Worm (Caenorhabditis elegans) whole organism, L1 larva: Measurements from ENCODE around the gene ugt-9.

ENCODE experiments used
- Y116A8C.19 ChIP-seq: sonication (generic microtip); optimal IDR thresholded peaks from 2 replicates; lab custom pipeline; 2016; ENCODE audit warnings: missing compliant biosample characterization, missing genetic modification characterization, borderline replicate concordance
- alr-1 ChIP-seq: fragments of 200-800 bp; sonication (Bioruptor generic); optimal IDR thresholded peaks from 2 replicates; lab custom pipeline; 2018; ENCODE audit warnings: borderline replicate concordance, mild to moderate bottlenecking, missing genetic modification characterization, missing compliant biosample characterization
- ceh-63 ChIP-seq: fragments of 200-800 bp; sonication (Bioruptor generic); optimal IDR thresholded peaks from 2 replicates; lab custom pipeline; 2018; ENCODE audit warnings: mild to moderate bottlenecking, missing genetic modification characterization, missing compliant biosample characterization
- dsc-1 ChIP-seq: sonication (generic microtip); optimal IDR thresholded peaks from 2 replicates; lab custom pipeline; 2016; ENCODE audit warnings: mild to moderate bottlenecking, missing genetic modification characterization, missing compliant biosample characterization
- efl-1 ChIP-seq, 4 experiments: fragments of 150-350 bp; optimal IDR thresholded peaks in 3 of 4; peaks in 1 of 4; 1 replicate in 1 of 4; 2 replicates in 3 of 4; lab custom pipeline; 2014; ENCODE audit warnings: missing biosample characterization in 2 of 4, missing genetic modification characterization in 2 of 4, missing genetic modification reagents in 2 of 4
- efl-3 ChIP-seq: fragments of 200-800 bp; sonication (Bioruptor generic); optimal IDR thresholded peaks from 2 replicates; lab custom pipeline; 2018; ENCODE audit warnings: mild to moderate bottlenecking, missing genetic modification characterization, missing compliant biosample characterization
- egl-13 ChIP-seq: sonication (generic microtip); optimal IDR thresholded peaks from 2 replicates; lab custom pipeline; 2016; ENCODE audit warnings: missing genotype, missing genetic modification reagents, missing genetic modification characterization, missing compliant biosample characterization
- elt-3 ChIP-seq, 6 experiments: fragments of 150-350 bp in 1 of 6; sonication (generic microtip); optimal IDR thresholded peaks; 2 replicates each; lab custom pipeline; 2017 to 2018; ENCODE audit warnings: missing biosample characterization in 6 of 6, missing genetic modification characterization in 6 of 6, inconsistent platforms in 1 of 6
- fkh-8 ChIP-seq: sonication (generic microtip); optimal IDR thresholded peaks from 2 replicates; lab custom pipeline; 2016; ENCODE audit warnings: mild to moderate bottlenecking, missing genetic modification characterization, missing compliant biosample characterization
- hlh-17 ChIP-seq: fragments of 200-800 bp; sonication (Bioruptor generic); optimal IDR thresholded peaks from 2 replicates; lab custom pipeline; 2018; ENCODE audit warnings: missing genetic modification characterization, mild to moderate bottlenecking, missing compliant biosample characterization, moderate library complexity, borderline replicate concordance
- jun-1 ChIP-seq: fragments of 150-350 bp; optimal IDR thresholded peaks from 2 replicates; lab custom pipeline; 2014; ENCODE audit warnings: missing biosample characterization, missing genetic modification reagents, missing genetic modification characterization
- lin-14 ChIP-seq: fragments of 200-800 bp; sonication (Bioruptor generic); optimal IDR thresholded peaks from 2 replicates; lab custom pipeline; 2018; ENCODE audit warnings: mild to moderate bottlenecking, missing genetic modification characterization, moderate library complexity, missing compliant biosample characterization
- lin-35 ChIP-seq, 2 experiments: fragments of 150-350 bp; optimal IDR thresholded peaks; 2 replicates each; lab custom pipeline; 2014; ENCODE audit warnings: missing biosample characterization in 2 of 2, missing genetic modification characterization in 2 of 2, missing genetic modification reagents in 2 of 2
- mep-1 ChIP-seq: fragments of 150-350 bp; optimal IDR thresholded peaks from 2 replicates; lab custom pipeline; 2014; ENCODE audit warnings: missing biosample characterization, missing genetic modification characterization
- nhr-19 ChIP-seq: fragments of 200-800 bp; sonication (Bioruptor generic); conservative IDR thresholded peaks from 2 replicates; pipeline ENCODE4 v1.3.6; 2022; ENCODE audit warnings: missing genetic modification characterization, missing compliant biosample characterization
- nhr-20 ChIP-seq: sonication (generic microtip); optimal IDR thresholded peaks from 2 replicates; lab custom pipeline; 2016; ENCODE audit warnings: mild to moderate bottlenecking, missing genetic modification characterization, missing compliant biosample characterization
- nhr-47 ChIP-seq: sonication (generic microtip); optimal IDR thresholded peaks from 2 replicates; lab custom pipeline; 2016; ENCODE audit warnings: mild to moderate bottlenecking, missing genetic modification characterization, moderate library complexity, missing compliant biosample characterization
- nhr-71 ChIP-seq: sonication (generic microtip); optimal IDR thresholded peaks from 2 replicates; lab custom pipeline; 2016; ENCODE audit warnings: mild to moderate bottlenecking, missing genetic modification characterization, moderate library complexity, missing compliant biosample characterization
- nhr-76 ChIP-seq: sonication (generic microtip); optimal IDR thresholded peaks from 2 replicates; lab custom pipeline; 2017; ENCODE audit warnings: missing biosample characterization, missing genetic modification characterization
- nhr-77 ChIP-seq: fragments of 150-350 bp; optimal IDR thresholded peaks from 2 replicates; lab custom pipeline; 2014; ENCODE audit warnings: missing biosample characterization, missing genetic modification characterization
- nhr-85 ChIP-seq: sonication (generic microtip); peaks from one replicate; lab custom pipeline; 2016; ENCODE audit warnings: missing genetic modification characterization, inconsistent platforms, missing compliant biosample characterization
- nhr-90 ChIP-seq: sonication (generic microtip); optimal IDR thresholded peaks from 2 replicates; lab custom pipeline; 2016; ENCODE audit warnings: mild to moderate bottlenecking, missing genetic modification characterization, missing compliant biosample characterization; ENCODE audit not compliant: poor library complexity
- pag-3 ChIP-seq: sonication (generic microtip); optimal IDR thresholded peaks from 2 replicates; lab custom pipeline; 2017; ENCODE audit warnings: missing genetic modification characterization, mild to moderate bottlenecking, missing compliant biosample characterization, antibody characterized with exemption, borderline replicate concordance; ENCODE audit not compliant: insufficient read depth
- pax-3 ChIP-seq: fragments of 200-800 bp; sonication (Bioruptor generic); optimal IDR thresholded peaks from 2 replicates; lab custom pipeline; 2018; ENCODE audit warnings: mild to moderate bottlenecking, missing genetic modification characterization, moderate library complexity, missing compliant biosample characterization
- snu-23 ChIP-seq: sonication (generic microtip); optimal IDR thresholded peaks from 2 replicates; lab custom pipeline; 2016; ENCODE audit warnings: missing genetic modification characterization, missing compliant biosample characterization
- sptf-1 ChIP-seq: fragments of 150-350 bp; optimal IDR thresholded peaks from 2 replicates; lab custom pipeline; 2014; ENCODE audit warnings: missing biosample characterization, missing genetic modification characterization
- sup-37 ChIP-seq: fragments of 200-800 bp; sonication (Bioruptor generic); optimal IDR thresholded peaks from 2 replicates; lab custom pipeline; 2018; ENCODE audit warnings: mild to moderate bottlenecking, missing genetic modification characterization, missing compliant biosample characterization
- tbx-2 ChIP-seq: sonication (generic microtip); optimal IDR thresholded peaks from 2 replicates; lab custom pipeline; 2016; ENCODE audit warnings: missing genetic modification characterization, missing compliant biosample characterization

The ugt-9 gene

ce11 chrV:4895744-4896143 is at the start of gene ugt-9:
Gene ugt-9 (plus strand): TSS chrV:4896048.
- peak; percentile 34 for TF ChIP-seq snu-23
- peak; percentile 84 for TF ChIP-seq nhr-85 (tag; lab: Kevin White, UChicago)
- no peak for TF ChIP-seq alr-1
- peak; percentile 32 for TF ChIP-seq lin-14 (GFP tag; lab: Kevin White, UChicago)
- no peak for TF ChIP-seq jun-1 (tag; lab: Kevin White, UChicago)
- TF ChIP-seq nhr-20, result peak; percentile 72
- peak; percentile 36 for TF ChIP-seq nhr-19 (GFP tag; lab: Robert Waterston, UW)
- TF ChIP-seq nhr-76 (tag; lab: Kevin White, UChicago), result peak; percentile 77
- TF ChIP-seq nhr-90 (tag; lab: Kevin White, UChicago), result peak; percentile 39
- no peak for TF ChIP-seq Y116A8C.19 (tag; lab: Kevin White, UChicago)
- TF ChIP-seq lin-35 (GFP tag; optimal IDR thresholded peaks at IDR 0.05; lab: Kevin White, UChicago), result peak in 1 of 2 experiments; percentile 7
- peak; percentile 22 for TF ChIP-seq nhr-77
- no peak for TF ChIP-seq sup-37 (GFP tag; lab: Kevin White, UChicago)
- peak in 3 of 6 experiments; percentile 58 to 84 (median 61) for TF ChIP-seq elt-3 (tag; optimal IDR thresholded peaks at IDR 0.05; lab: Kevin White, UChicago)
- TF ChIP-seq nhr-71, result peak; percentile 57
- TF ChIP-seq tbx-2 (tag; lab: Kevin White, UChicago), result peak; percentile 41
- no peak for TF ChIP-seq efl-1 (optimal IDR thresholded peaks at IDR 0.05; lab: Kevin White, UChicago)
- peak in 1 of 2 experiments; percentile 32 for TF ChIP-seq efl-1 (GFP tag; optimal IDR thresholded peaks at IDR 0.05 in 1 of 2; lab: Kevin White, UChicago)
- no peak for TF ChIP-seq pax-3 (tag; lab: Kevin White, UChicago)
- TF ChIP-seq, all 84 proteins: peak for 13

DNA sequence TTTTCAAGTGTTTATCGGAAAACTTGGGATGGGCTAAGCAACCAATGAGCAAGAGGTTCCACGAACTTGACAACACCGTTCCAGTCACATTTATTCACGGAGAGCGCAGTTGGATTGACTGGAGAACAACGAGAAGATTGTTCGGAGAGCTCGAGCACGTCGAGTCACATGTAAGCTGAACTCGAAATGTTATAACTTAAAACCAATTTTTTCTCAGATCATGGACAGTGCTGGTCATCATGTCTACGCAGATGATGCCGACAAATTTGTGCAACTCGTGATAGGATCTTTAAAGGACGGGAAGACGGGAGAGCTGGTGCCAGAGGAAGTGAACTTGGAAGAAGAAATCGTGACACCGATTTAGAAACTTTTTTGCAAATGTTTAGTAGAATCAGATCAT is 49.3 kb upstream of the ugt-9 start:
- TF ChIP-seq alr-1 (no peak), efl-1 (optimal IDR thresholded peaks at IDR 0.05; lab: Kevin White, UChicago) (no peak), efl-1 (GFP tag; optimal IDR thresholded peaks at IDR 0.05 in 1 of 2; lab: Kevin White, UChicago) (peak in 1 of 2 experiments; percentile 32)
- TF ChIP-seq, all 84 proteins: peak for 1

- peak; percentile 6 for TF ChIP-seq nhr-90 (tag; lab: Kevin White, UChicago)
- TF ChIP-seq hlh-17 (GFP tag; lab: Kevin White, UChicago), result no peak
- peak; percentile 27 for TF ChIP-seq mep-1 (tag; lab: Kevin White, UChicago)
- TF ChIP-seq snu-23, result peak; percentile 12
- TF ChIP-seq nhr-71, result peak; percentile 4
- TF ChIP-seq lin-14 (GFP tag; lab: Kevin White, UChicago), result peak; percentile 63
- TF ChIP-seq efl-3 (GFP tag; lab: Kevin White, UChicago), result no peak
- no peak for TF ChIP-seq pax-3 (tag; lab: Kevin White, UChicago)
- TF ChIP-seq lin-35 (GFP tag; optimal IDR thresholded peaks at IDR 0.05; lab: Kevin White, UChicago), result peak in 1 of 2 experiments; percentile 28
These were observed 48.4 kb upstream of the ugt-9 start, which contains the start of gene abhd-5.1 for ce11 chrV:4847424-4847823. Gene abhd-5.1 (plus strand): TSS chrV:4847653.

DNA sequence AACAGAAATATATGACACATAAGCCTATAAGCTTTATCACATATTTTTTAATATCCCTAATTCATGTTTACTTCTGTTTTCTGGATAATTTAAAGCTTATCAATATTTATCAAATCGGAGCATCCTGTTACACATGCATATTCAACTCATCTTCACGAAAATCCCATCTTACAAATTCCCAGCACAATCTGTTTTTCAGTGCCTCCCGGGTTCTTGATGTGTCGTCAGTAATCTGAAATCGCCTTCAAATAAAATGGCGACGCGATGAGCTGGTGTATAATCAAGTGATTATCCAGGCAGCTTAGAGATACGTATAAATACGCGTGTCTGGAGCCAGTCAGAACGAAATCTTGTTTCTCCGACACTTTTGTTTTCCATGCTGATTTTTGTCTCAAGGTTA is 45.4 kb upstream of the ugt-9 start:
- TF ChIP-seq egl-13 (tag; lab: Kevin White, UChicago) (peak; percentile 55), ceh-63 (GFP tag; lab: Kevin White, UChicago) (no peak), dsc-1 (peak; percentile 86)

ce11 chrV:4851138-4851537 is 44.7 kb upstream of the ugt-9 start, which contains the start of gene nex-4:
Gene nex-4 (plus strand): TSS chrV:4851438.
- TF ChIP-seq pax-3 (tag; lab: Kevin White, UChicago) (no peak), ceh-63 (GFP tag; lab: Kevin White, UChicago) (no peak), sptf-1 (tag; lab: Kevin White, UChicago) (no peak), jun-1 (tag; lab: Kevin White, UChicago) (no peak), nhr-19 (GFP tag; lab: Robert Waterston, UW) (no peak), sup-37 (GFP tag; lab: Kevin White, UChicago) (no peak)

DNA sequence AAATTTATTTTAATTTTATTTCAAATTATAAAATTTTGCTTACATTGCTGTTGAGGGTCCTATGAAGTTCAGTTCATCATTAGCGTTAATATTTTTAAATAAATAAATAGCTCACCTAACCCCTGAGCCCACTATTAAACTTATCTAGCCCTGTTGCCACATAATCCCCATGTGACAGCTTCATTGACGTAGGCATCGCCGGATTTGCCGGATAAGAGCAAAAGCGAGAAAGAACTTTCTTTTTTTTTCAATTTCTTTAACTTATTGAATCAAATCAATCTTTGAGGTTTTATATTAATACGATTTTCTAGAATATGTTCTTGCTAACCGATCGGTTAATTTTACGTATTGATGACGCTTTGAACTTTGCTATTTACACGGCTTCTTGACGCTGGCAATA is 43.9 kb upstream of the ugt-9 start:
- TF ChIP-seq nhr-47, result peak; percentile 9
- peak; percentile 13 for TF ChIP-seq nhr-71
- peak; percentile 55 for TF ChIP-seq egl-13 (tag; lab: Kevin White, UChicago)
- peak; percentile 28 for TF ChIP-seq fkh-8 (tag; lab: Kevin White, UChicago)
- no peak for TF ChIP-seq pag-3
- TF ChIP-seq dsc-1, result peak; percentile 68
